Fruit fly (Drosophila melanogaster) whole organism, wandering third instar larva: Measurements from ENCODE around the gene CG34282.

Experiments used
- Abd-B ChIP-seq: fragments of >200 bp; optimal IDR thresholded peaks from 2 replicates; lab custom pipeline; 2017; ENCODE audit warnings: missing biosample characterization, missing genetic modification characterization
- CG32264 ChIP-seq: fragments of 200-800 bp; sonication (Bioruptor generic); optimal IDR thresholded peaks from 2 replicates; lab custom pipeline; 2016; ENCODE audit warnings: missing biosample characterization, missing genetic modification characterization
- CrebA ChIP-seq: fragments of 200-800 bp; sonication (Bioruptor generic); optimal IDR thresholded peaks from 2 replicates; lab custom pipeline; 2016; ENCODE audit warnings: missing biosample characterization, mild to moderate bottlenecking, missing genetic modification characterization, borderline replicate concordance
- Dfd ChIP-seq: fragments of >200 bp; optimal IDR thresholded peaks from 2 replicates; lab custom pipeline; 2017; ENCODE audit warnings: missing biosample characterization, missing genetic modification characterization
- GATAd ChIP-seq: sonication (Bioruptor generic); optimal IDR thresholded peaks from 2 replicates; lab custom pipeline; 2016; ENCODE audit warnings: missing biosample characterization, missing genetic modification characterization
- HLH106 ChIP-seq: fragments of 200-800 bp; optimal IDR thresholded peaks from 3 replicates; lab custom pipeline; 2019; ENCODE audit warnings: missing biosample characterization, mild to moderate bottlenecking, missing genetic modification characterization, moderate library complexity
- Hnf4 ChIP-seq: fragments of 200-800 bp; sonication (Bioruptor generic); optimal IDR thresholded peaks from 2 replicates; lab custom pipeline; 2016; ENCODE audit warnings: missing biosample characterization, mild to moderate bottlenecking, missing genetic modification characterization
- Hr78 ChIP-seq: fragments of >200 bp; optimal IDR thresholded peaks from 2 replicates; lab custom pipeline; 2017; ENCODE audit warnings: missing biosample characterization, missing genetic modification characterization
- Hr83 ChIP-seq: fragments of 200-300 bp; sonication (Bioruptor generic); optimal IDR thresholded peaks from 2 replicates; lab custom pipeline; 2016; ENCODE audit warnings: missing biosample characterization, mild to moderate bottlenecking, missing genetic modification characterization, moderate library complexity; ENCODE audit not compliant: poor library complexity, severe bottlenecking
- Jra ChIP-seq: sonication (Bioruptor generic); optimal IDR thresholded peaks from 2 replicates; lab custom pipeline; 2016; ENCODE audit warnings: missing biosample characterization, missing genetic modification characterization
- Mio ChIP-seq: sonication (Bioruptor generic); optimal IDR thresholded peaks from 2 replicates; lab custom pipeline; 2016; ENCODE audit warnings: missing biosample characterization, missing genetic modification characterization
- Myc ChIP-seq: fragments of >200 bp; optimal IDR thresholded peaks from 2 replicates; lab custom pipeline; 2017
- N ChIP-seq: fragments of >200 bp; optimal IDR thresholded peaks from 2 replicates; lab custom pipeline; 2018; ENCODE audit warnings: missing biosample characterization, missing external identifiers, missing genetic modification characterization
- OdsH ChIP-seq: fragments of 200-800 bp; sonication (Bioruptor generic); optimal IDR thresholded peaks from 2 replicates; lab custom pipeline; 2016; ENCODE audit warnings: missing biosample characterization, mild to moderate bottlenecking, missing genetic modification characterization
- Sp1 ChIP-seq: fragments of 200-800 bp; sonication (Bioruptor generic); optimal IDR thresholded peaks from 3 replicates; lab custom pipeline; 2019; ENCODE audit warnings: missing biosample characterization, mild to moderate bottlenecking, missing genetic modification characterization, moderate library complexity
- Vsx2 ChIP-seq: fragments of 200-300, 225-300 bp; sonication (Bioruptor generic); optimal IDR thresholded peaks from 2 replicates; lab custom pipeline; 2018; ENCODE audit warnings: missing biosample characterization, missing genetic modification characterization; ENCODE audit not compliant: partially characterized antibody
- br ChIP-seq: fragments of 200-800 bp; sonication (Bioruptor generic); optimal IDR thresholded peaks from 2 replicates; lab custom pipeline; 2016; ENCODE audit warnings: missing biosample characterization, missing genetic modification characterization
- brk ChIP-seq: fragments of 200-800 bp; sonication (Bioruptor generic); optimal IDR thresholded peaks from 2 replicates; lab custom pipeline; 2016; ENCODE audit warnings: missing biosample characterization, mild to moderate bottlenecking, missing genetic modification characterization
- dl ChIP-seq, 2 experiments: fragments of 175-275, 200-275 bp in 1 of 2; fragments of 200-275 bp in 1 of 2; sonication (Bioruptor generic); optimal IDR thresholded peaks; lab custom pipeline; 2018; ENCODE audit warnings: mild to moderate bottlenecking in 2 of 2, missing biosample characterization in 2 of 2, missing genetic modification characterization in 2 of 2, moderate library complexity in 2 of 2; ENCODE audit not compliant: partially characterized antibody in 2 of 2, insufficient read depth in 1 of 2
- dmrt93B ChIP-seq: fragments of 200-800 bp; sonication (Bioruptor generic); optimal IDR thresholded peaks from 2 replicates; lab custom pipeline; 2018; ENCODE audit warnings: missing biosample characterization, mild to moderate bottlenecking, missing genetic modification characterization
- ey ChIP-seq: fragments of 200-800 bp; sonication (Bioruptor generic); optimal IDR thresholded peaks from 2 replicates; lab custom pipeline; 2016; ENCODE audit warnings: missing biosample characterization, missing genetic modification characterization
- foxo ChIP-seq, 2 experiments: fragments of 200-800 bp; sonication (Bioruptor generic); optimal IDR thresholded peaks; 2 replicates in 1 of 2; 3 replicates in 1 of 2; lab custom pipeline; 2016 to 2017; ENCODE audit warnings: missing biosample characterization in 2 of 2, missing genetic modification characterization in 2 of 2
- fru ChIP-seq: fragments of 200-800 bp; sonication (Bioruptor generic); optimal IDR thresholded peaks from 3 replicates; lab custom pipeline; 2016; ENCODE audit warnings: missing biosample characterization, mild to moderate bottlenecking, missing genetic modification characterization
- h ChIP-seq: fragments of 200-800 bp; sonication (Bioruptor generic); optimal IDR thresholded peaks from 3 replicates; lab custom pipeline; 2016; ENCODE audit warnings: missing biosample characterization, mild to moderate bottlenecking, missing genetic modification characterization
- jim ChIP-seq: fragments of 175-275, 200-325 bp; sonication (Bioruptor generic); optimal IDR thresholded peaks from 2 replicates; lab custom pipeline; 2016; ENCODE audit warnings: missing biosample characterization, mild to moderate bottlenecking, missing genetic modification characterization
- pan ChIP-seq: fragments of >200 bp; optimal IDR thresholded peaks from 2 replicates; lab custom pipeline; 2017
- psq ChIP-seq: fragments of 200-800 bp; sonication (Bioruptor generic); optimal IDR thresholded peaks from 3 replicates; lab custom pipeline; 2017; ENCODE audit warnings: missing biosample characterization, mild to moderate bottlenecking, missing genetic modification characterization, moderate library complexity
- rgr ChIP-seq: fragments of 200-800 bp; sonication (Bioruptor generic); optimal IDR thresholded peaks from 3 replicates; lab custom pipeline; 2016; ENCODE audit warnings: missing biosample characterization, mild to moderate bottlenecking, missing genetic modification characterization
- sage ChIP-seq: fragments of 200-800 bp; sonication (Bioruptor generic); optimal IDR thresholded peaks from 2 replicates; lab custom pipeline; 2016; ENCODE audit warnings: missing biosample characterization, mild to moderate bottlenecking, missing genetic modification characterization
- sv ChIP-seq: fragments of 200-800 bp; sonication (Bioruptor generic); optimal IDR thresholded peaks from 3 replicates; lab custom pipeline; 2016; ENCODE audit warnings: missing biosample characterization, missing genetic modification characterization
- tai ChIP-seq: sonication (Bioruptor generic); optimal IDR thresholded peaks from 2 replicates; lab custom pipeline; 2016; ENCODE audit warnings: missing biosample characterization, missing genetic modification characterization
- usp ChIP-seq: fragments of >200 bp; optimal IDR thresholded peaks from 2 replicates; lab custom pipeline; 2017; ENCODE audit warnings: missing biosample characterization, missing genetic modification characterization

Gene CG34282

dm6 chr3R:18671112-18671729, 23.8 kb upstream of the CG34282 start, which contains the start of gene CG31230:
CG31230 (plus strand) TSS chr3R:18671679.
- TF ChIP-seq jim (GFP tag; lab: Kevin White, UChicago) (no peak), sage (GFP tag; lab: Kevin White, UChicago) (no peak), Myc (lab: Kevin White, UChicago) (no peak), N (GFP tag; lab: Kevin White, UChicago) (no peak), Hr78 (GFP tag; lab: Kevin White, UChicago) (no peak), Hr83 (no peak), sv (GFP tag; lab: Kevin White, UChicago) (no peak), br (no peak), dl (GFP tag; optimal IDR thresholded peaks at IDR 0.05; lab: Kevin White, UChicago; ENCODE audit: insufficient read depth in 1 of 2, partially characterized antibody in 2 of 2) (no peak), Dfd (GFP tag; lab: Kevin White, UChicago) (no peak), dmrt93B (no peak), ey (GFP tag; lab: Kevin White, UChicago) (no peak), GATAd (no peak), psq (GFP tag; lab: Kevin White, UChicago) (no peak), Jra (GFP tag; lab: Kevin White, UChicago) (no peak), fru (GFP tag; lab: Kevin White, UChicago) (no peak), OdsH (GFP tag; lab: Kevin White, UChicago) (no peak), rgr (GFP tag; lab: Kevin White, UChicago) (no peak), Sp1 (GFP tag; lab: Kevin White, UChicago) (no peak), Hnf4 (GFP tag; lab: Kevin White, UChicago) (no peak)

- TF ChIP-seq Myc (lab: Kevin White, UChicago): peak; percentile 80
- no peak for TF ChIP-seq rgr (GFP tag; lab: Kevin White, UChicago)
- TF ChIP-seq Dfd (GFP tag; lab: Kevin White, UChicago): no peak
- TF ChIP-seq, all 38 proteins: peak for 1
Observed at dm6 chr3R:18677500-18677940, 17.5 kb upstream of the CG34282 start, which contains the start of the genes dind and CG7706. dind (minus strand) TSS chr3R:18677539. CG7706 (plus strand) TSS chr3R:18677818.

dm6 chr3R:18680332-18680731, 14.7 kb upstream of the CG34282 start, which contains the start of the genes CG46318 and ChT:
CG46318 (plus strand) TSS chr3R:18680604.
ChT (plus strand) TSS chr3R:18680604.
- TF ChIP-seq Hr78 (GFP tag; lab: Kevin White, UChicago) (no peak), tai (no peak), CG32264 (GFP tag; lab: Kevin White, UChicago) (no peak), jim (GFP tag; lab: Kevin White, UChicago) (no peak), Dfd (GFP tag; lab: Kevin White, UChicago) (no peak), foxo (GFP tag; optimal IDR thresholded peaks at IDR 0.05; lab: Kevin White, UChicago) (no peak), HLH106 (tag; lab: Kevin White, UChicago) (no peak), usp (no peak), sv (GFP tag; lab: Kevin White, UChicago) (no peak), Hnf4 (GFP tag; lab: Kevin White, UChicago) (no peak), Abd-B (GFP tag; lab: Kevin White, UChicago) (no peak), CrebA (no peak)

dm6 chr3R:18681054-18681453, 14.0 kb upstream of the CG34282 start:
- TF ChIP-seq N (GFP tag; lab: Kevin White, UChicago): no peak
- no peak for TF ChIP-seq brk (GFP tag; lab: Kevin White, UChicago)
- TF ChIP-seq pan (lab: Kevin White, UChicago): no peak
- no peak for TF ChIP-seq HLH106 (tag; lab: Kevin White, UChicago)
- no peak for TF ChIP-seq dl (GFP tag; optimal IDR thresholded peaks at IDR 0.05; lab: Kevin White, UChicago; ENCODE audit: insufficient read depth in 1 of 2, partially characterized antibody in 2 of 2)
- no peak for TF ChIP-seq tai
- TF ChIP-seq ey (GFP tag; lab: Kevin White, UChicago): no peak
- no peak for TF ChIP-seq Vsx2 (GFP tag; lab: Kevin White, UChicago)
- TF ChIP-seq Mio (GFP tag; lab: Kevin White, UChicago): no peak
- no peak for TF ChIP-seq Hr83
- TF ChIP-seq OdsH (GFP tag; lab: Kevin White, UChicago): no peak
- TF ChIP-seq h (GFP tag; lab: Kevin White, UChicago): no peak
- TF ChIP-seq usp: no peak
- TF ChIP-seq rgr (GFP tag; lab: Kevin White, UChicago): no peak
- TF ChIP-seq GATAd: no peak
